Worm (Caenorhabditis elegans) whole organism, early embryonic: ENCODE measurements around the gene F47C12.13.

ENCODE experiments used
- F13C5.2 ChIP-seq: sonication (generic microtip); optimal IDR thresholded peaks from 2 replicates; lab custom pipeline; 2017; ENCODE audit warnings: mild to moderate bottlenecking, missing genetic modification characterization, inconsistent platforms, missing compliant biosample characterization
- aly-1 ChIP-seq: sonication (generic microtip); optimal IDR thresholded peaks from 2 replicates; lab custom pipeline; 2016; ENCODE audit warnings: missing genetic modification characterization, missing compliant biosample characterization
- ama-1 ChIP-seq: fragments of 150-350 bp; optimal IDR thresholded peaks from 2 replicates; lab custom pipeline; 2014
- ceh-13 ChIP-seq: fragments of 200-800 bp; sonication (Bioruptor generic); optimal IDR thresholded peaks from 2 replicates; lab custom pipeline; 2018; ENCODE audit warnings: mild to moderate bottlenecking, missing genetic modification characterization, missing compliant biosample characterization
- ceh-36 ChIP-seq: sonication (generic microtip); optimal IDR thresholded peaks from 2 replicates; lab custom pipeline; 2016; ENCODE audit warnings: missing genetic modification characterization, inconsistent platforms, missing compliant biosample characterization
- ets-7 ChIP-seq: sonication (generic microtip); optimal IDR thresholded peaks from 2 replicates; lab custom pipeline; 2016; ENCODE audit warnings: missing genotype, missing genetic modification characterization, missing compliant biosample characterization
- flt-1 ChIP-seq: fragments of 200-800 bp; sonication (Bioruptor generic); IDR thresholded peaks from 2 replicates; pipeline ENCODE4 v1.3.6; 2022; ENCODE audit warnings: missing genetic modification characterization, missing compliant biosample characterization
- hmbx-1 ChIP-seq: sonication (generic microtip); optimal IDR thresholded peaks from 2 replicates; lab custom pipeline; 2016; ENCODE audit warnings: mild to moderate bottlenecking, missing genetic modification characterization, missing compliant biosample characterization
- hmg-4 ChIP-seq: fragments of 200-800 bp; sonication (Bioruptor generic); optimal IDR thresholded peaks from 2 replicates; lab custom pipeline; 2018; ENCODE audit warnings: mild to moderate bottlenecking, missing genetic modification characterization, missing compliant biosample characterization
- hnd-1 ChIP-seq: sonication (generic microtip); optimal IDR thresholded peaks from 2 replicates; lab custom pipeline; 2016; ENCODE audit warnings: missing genetic modification characterization, missing compliant biosample characterization
- pes-1 ChIP-seq: fragments of 200-800 bp; sonication (Bioruptor generic); IDR thresholded peaks from 2 replicates; pipeline ENCODE4 v1.3.6; 2022; ENCODE audit warnings: missing genetic modification reagents, missing genetic modification characterization, missing compliant biosample characterization
- scrt-1 ChIP-seq: fragments of 200-800 bp; sonication (Bioruptor generic); IDR thresholded peaks from 2 replicates; pipeline ENCODE4 v1.3.6; 2022; ENCODE audit warnings: missing genetic modification characterization, missing compliant biosample characterization
- sea-1 ChIP-seq: fragments of 200-800 bp; sonication (Bioruptor generic); conservative IDR thresholded peaks from 2 replicates; pipeline ENCODE4 v1.3.6; 2022; ENCODE audit warnings: missing genetic modification characterization, missing compliant biosample characterization
- tbx-37 ChIP-seq: fragments of 200-800 bp; sonication (Bioruptor generic); conservative IDR thresholded peaks from 2 replicates; pipeline ENCODE4 v1.3.6; 2022; ENCODE audit warnings: missing genetic modification reagents, missing genetic modification characterization, missing compliant biosample characterization

- TF ChIP-seq pes-1 (GFP tag; lab: Robert Waterston, UW), result no peak
- TF ChIP-seq ets-7 (tag; lab: Kevin White, UChicago), result no peak
- TF ChIP-seq ama-1, result no peak
- TF ChIP-seq aly-1, result no peak
- TF ChIP-seq scrt-1 (GFP tag; lab: Robert Waterston, UW), result no peak
- no peak for TF ChIP-seq hmg-4 (GFP tag; lab: Kevin White, UChicago)
- no peak for TF ChIP-seq ceh-13 (GFP tag; lab: Kevin White, UChicago)
- no peak for TF ChIP-seq hnd-1 (tag; lab: Kevin White, UChicago)
- no peak for TF ChIP-seq hmbx-1 (tag; lab: Kevin White, UChicago)
- TF ChIP-seq flt-1 (GFP tag; lab: Robert Waterston, UW), result no peak
- no peak for TF ChIP-seq F13C5.2 (tag; lab: Kevin White, UChicago)
- no peak for TF ChIP-seq tbx-37 (GFP tag; lab: Robert Waterston, UW)
- TF ChIP-seq sea-1 (GFP tag; lab: Robert Waterston, UW), result no peak
- no peak for TF ChIP-seq ceh-36
These were observed 30.2 kb upstream of the F47C12.13 start for ce11 chrIV:4024159-4025004.
